Fruit fly (Drosophila melanogaster) whole organism, adult: Measurements from ENCODE around the gene Art6.

Experiments
- CG11617 ChIP-seq: fragments of 200-800 bp; sonication (Bioruptor generic); optimal IDR thresholded peaks from 2 replicates; lab custom pipeline; 2017; ENCODE audit warnings: mild to moderate bottlenecking, missing biosample characterization, missing genetic modification reagents, missing genetic modification characterization
- CG12768 ChIP-seq: fragments of 200-800 bp; sonication (Bioruptor generic); optimal IDR thresholded peaks from 2 replicates; lab custom pipeline; 2017; ENCODE audit warnings: missing biosample characterization, missing genetic modification characterization, mild to moderate bottlenecking, moderate library complexity, missing genetic modification reagents
- CG14711 ChIP-seq: fragments of 200-800 bp; sonication (Bioruptor generic); optimal IDR thresholded peaks from 2 replicates; lab custom pipeline; 2018; ENCODE audit warnings: missing biosample characterization, mild to moderate bottlenecking, missing genetic modification characterization, moderate library complexity
- CG1620 ChIP-seq: fragments of 200-800 bp; sonication (Bioruptor generic); optimal IDR thresholded peaks from 2 replicates; lab custom pipeline; 2016; ENCODE audit warnings: missing biosample characterization, missing genetic modification characterization
- CG33017 ChIP-seq: fragments of 200-800 bp; sonication (Bioruptor generic); optimal IDR thresholded peaks from 2 replicates; lab custom pipeline; 2018; ENCODE audit warnings: missing biosample characterization, mild to moderate bottlenecking, missing genetic modification characterization, moderate library complexity
- CG5204 ChIP-seq: fragments of 200-800 bp; sonication (Bioruptor generic); optimal IDR thresholded peaks from 2 replicates; lab custom pipeline; 2016; ENCODE audit warnings: missing biosample characterization, missing genetic modification characterization
- CG7045 ChIP-seq: fragments of 200-800 bp; sonication (Bioruptor generic); optimal IDR thresholded peaks from 2 replicates; lab custom pipeline; 2017; ENCODE audit warnings: missing biosample characterization, mild to moderate bottlenecking, missing genetic modification characterization
- CG7101 ChIP-seq: fragments of 200-800 bp; sonication (Bioruptor generic); optimal IDR thresholded peaks from 2 replicates; lab custom pipeline; 2018; ENCODE audit warnings: missing biosample characterization, mild to moderate bottlenecking, missing genetic modification characterization, moderate library complexity
- Clk ChIP-seq: fragments of 200-800 bp; sonication (Bioruptor generic); optimal IDR thresholded peaks from 2 replicates; lab custom pipeline; 2017; ENCODE audit warnings: missing biosample characterization, missing genetic modification characterization
- Crg-1 ChIP-seq: fragments of 200-800 bp; sonication (Bioruptor generic); optimal IDR thresholded peaks from 2 replicates; lab custom pipeline; 2016; ENCODE audit warnings: missing biosample characterization, missing genetic modification characterization
- Hr96 ChIP-seq: fragments of 200-800 bp; sonication (Bioruptor generic); optimal IDR thresholded peaks from 2 replicates; lab custom pipeline; 2016; ENCODE audit warnings: missing biosample characterization, missing genetic modification characterization
- Mnt ChIP-seq: fragments of 200-800 bp; sonication (Bioruptor generic); optimal IDR thresholded peaks from 2 replicates; lab custom pipeline; 2016; ENCODE audit warnings: missing biosample characterization, mild to moderate bottlenecking, missing genetic modification characterization
- bab1 ChIP-seq: fragments of 200-800 bp; sonication (Bioruptor generic); optimal IDR thresholded peaks from 3 replicates; lab custom pipeline; 2019; ENCODE audit warnings: missing biosample characterization, mild to moderate bottlenecking, missing genetic modification characterization, moderate library complexity
- cic ChIP-seq: fragments of 200-800 bp; sonication (Bioruptor generic); optimal IDR thresholded peaks from 2 replicates; lab custom pipeline; 2017; ENCODE audit warnings: missing biosample characterization, mild to moderate bottlenecking, missing genetic modification characterization, moderate library complexity
- cnc ChIP-seq, 2 experiments: fragments of >200 bp; optimal IDR thresholded peaks; 2 replicates each; lab custom pipeline; 2017
- kay ChIP-seq: fragments of 200-800 bp; sonication (Bioruptor generic); peaks from one replicate; lab custom pipeline; 2016; ENCODE audit warnings: missing biosample characterization, missing genetic modification characterization, borderline replicate concordance
- ovo ChIP-seq: fragments of 200-800 bp; sonication (Bioruptor generic); optimal IDR thresholded peaks from 2 replicates; lab custom pipeline; 2016; ENCODE audit warnings: missing biosample characterization, missing genetic modification characterization
- pad ChIP-seq: fragments of 200-800 bp; sonication (Bioruptor generic); optimal IDR thresholded peaks from 3 replicates; lab custom pipeline; 2017; ENCODE audit warnings: missing biosample characterization, missing genetic modification characterization, mild to moderate bottlenecking, moderate library complexity, missing genetic modification reagents
- tj ChIP-seq: fragments of 200-800 bp; sonication (Bioruptor generic); optimal IDR thresholded peaks from 3 replicates; lab custom pipeline; 2017; ENCODE audit warnings: missing biosample characterization, mild to moderate bottlenecking, missing genetic modification characterization, moderate library complexity
- toe ChIP-seq: fragments of 200-800 bp; sonication (Bioruptor generic); optimal IDR thresholded peaks from 2 replicates; lab custom pipeline; 2016; ENCODE audit warnings: missing biosample characterization, missing genetic modification characterization

Art6 gene

DNA sequence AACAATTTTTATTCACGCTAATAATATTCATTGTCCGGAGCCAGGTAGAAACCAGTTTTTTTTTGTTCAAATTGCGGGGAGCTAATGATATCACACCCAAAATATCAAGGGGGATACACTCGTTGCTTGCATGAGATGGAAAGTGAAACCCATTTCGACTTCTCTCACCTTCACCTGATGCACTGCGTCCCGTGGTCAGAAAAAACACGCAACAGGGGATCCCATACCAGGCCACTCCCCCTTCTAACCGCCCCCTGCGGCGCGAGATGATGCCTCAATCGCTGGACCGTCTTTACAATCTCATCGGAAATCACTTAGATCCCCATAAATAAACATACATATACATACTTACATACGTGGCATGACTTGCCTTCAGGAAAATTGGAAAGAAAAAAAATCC lies 32.0 kb downstream of the Art6 start:
- TF ChIP-seq CG12768 (GFP tag; lab: Kevin White, UChicago) = no peak
- no peak for TF ChIP-seq Hr96
- TF ChIP-seq Clk = no peak
- no peak for TF ChIP-seq Crg-1 (GFP tag; lab: Kevin White, UChicago)

DNA sequence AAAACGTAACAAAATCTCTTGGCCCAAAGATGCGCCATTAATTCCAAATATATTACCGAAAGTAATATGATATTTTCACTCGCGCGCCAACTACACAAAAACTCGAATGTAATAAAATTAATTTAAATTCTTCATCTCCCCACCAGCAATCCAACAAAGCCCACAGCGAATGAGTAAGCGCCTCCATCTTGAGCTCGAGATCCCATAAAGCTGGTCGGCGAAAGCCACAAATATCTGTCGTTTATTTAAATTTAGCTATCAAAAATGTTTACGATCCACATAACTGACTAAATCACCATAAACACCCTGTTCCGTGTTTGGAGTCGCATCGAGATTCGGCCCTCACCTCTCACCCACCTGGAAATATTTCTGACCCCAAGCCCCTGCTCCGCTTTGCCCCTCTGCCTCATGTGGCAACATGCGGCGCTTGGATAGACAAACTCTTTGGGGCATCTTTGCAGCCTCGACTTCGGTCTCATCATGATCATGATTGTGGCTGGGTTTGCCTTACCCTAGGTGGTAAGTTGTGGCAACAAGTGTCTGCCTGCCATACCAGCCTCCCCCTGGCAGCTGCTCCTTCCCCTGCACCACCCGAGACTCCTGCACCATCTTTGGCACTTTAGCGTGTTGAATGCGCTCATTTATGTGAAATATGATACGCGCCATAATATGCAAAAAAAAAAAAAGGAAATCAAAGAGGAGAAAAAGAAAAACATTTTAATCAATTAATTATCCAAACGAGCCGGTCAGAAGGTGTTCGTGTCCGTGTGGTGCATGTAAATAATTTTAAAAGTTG lies 33.4 kb downstream of the Art6 start:
- TF ChIP-seq bab1 (GFP tag; lab: Kevin White, UChicago) (no peak), cic (GFP tag; lab: Kevin White, UChicago) (no peak), pad (GFP tag; lab: Kevin White, UChicago) (no peak), CG12768 (GFP tag; lab: Kevin White, UChicago) (no peak), tj (no peak), CG7101 (tag; lab: Kevin White, UChicago) (no peak), Mnt (no peak), CG1620 (GFP tag; lab: Kevin White, UChicago) (no peak), Hr96 (no peak), CG33017 (no peak), toe (GFP tag; lab: Kevin White, UChicago) (no peak), ovo (GFP tag; lab: Kevin White, UChicago) (no peak), CG11617 (GFP tag; lab: Kevin White, UChicago) (no peak), CG5204 (GFP tag; lab: Kevin White, UChicago) (no peak), CG14711 (no peak)

DNA sequence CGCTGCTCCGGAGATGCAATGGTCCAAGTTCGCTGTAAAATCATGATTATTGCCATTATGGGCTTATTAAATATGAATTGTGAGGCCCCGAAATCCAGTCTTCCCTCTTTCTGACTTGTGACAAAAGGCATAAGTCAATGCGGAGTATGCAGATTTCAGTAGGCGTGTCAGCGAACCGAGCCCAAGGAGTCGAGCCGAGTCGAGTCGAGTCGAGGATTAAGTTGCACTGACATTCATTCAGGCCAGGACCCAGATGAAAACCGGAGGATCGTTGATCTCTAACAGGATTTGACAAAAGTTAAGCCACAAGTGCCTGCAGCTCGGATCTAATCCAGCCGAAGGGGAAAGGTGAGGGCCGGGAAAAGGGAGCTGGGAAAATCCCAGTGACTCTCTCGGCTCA lies 34.3 kb downstream of the Art6 start:
- no peak for TF ChIP-seq CG33017

DNA sequence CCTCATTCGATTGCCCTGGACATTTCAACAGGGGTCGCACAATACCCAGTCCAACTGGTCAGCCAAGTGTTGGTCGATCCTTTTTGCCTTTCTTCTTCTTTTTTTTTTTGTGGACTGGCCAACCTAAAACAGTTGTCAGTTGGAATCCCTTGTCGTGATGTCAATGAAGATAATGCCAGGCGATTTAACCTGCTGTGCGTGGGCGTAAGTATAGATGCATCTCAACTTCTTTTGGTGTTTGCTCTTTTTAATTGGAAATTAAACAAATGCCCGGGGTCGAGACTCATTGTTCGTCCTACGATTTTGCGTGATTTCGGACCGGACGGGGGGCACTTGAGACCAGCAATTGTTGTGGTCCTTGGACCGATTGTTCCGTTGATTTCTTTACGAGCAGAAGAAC lies 35.7 kb downstream of the Art6 start:
- TF ChIP-seq tj = no peak
- no peak for TF ChIP-seq toe (GFP tag; lab: Kevin White, UChicago)
- TF ChIP-seq cic (GFP tag; lab: Kevin White, UChicago) = no peak
- TF ChIP-seq CG12768 (GFP tag; lab: Kevin White, UChicago) = no peak
- no peak for TF ChIP-seq CG14711
- no peak for TF ChIP-seq CG11617 (GFP tag; lab: Kevin White, UChicago)
- no peak for TF ChIP-seq CG5204 (GFP tag; lab: Kevin White, UChicago)
- TF ChIP-seq Crg-1 (GFP tag; lab: Kevin White, UChicago) = no peak
- no peak for TF ChIP-seq bab1 (GFP tag; lab: Kevin White, UChicago)
- TF ChIP-seq CG1620 (GFP tag; lab: Kevin White, UChicago) = no peak
- no peak for TF ChIP-seq kay (GFP tag; lab: Kevin White, UChicago)
- no peak for TF ChIP-seq CG7045
- TF ChIP-seq Hr96 = no peak

DNA sequence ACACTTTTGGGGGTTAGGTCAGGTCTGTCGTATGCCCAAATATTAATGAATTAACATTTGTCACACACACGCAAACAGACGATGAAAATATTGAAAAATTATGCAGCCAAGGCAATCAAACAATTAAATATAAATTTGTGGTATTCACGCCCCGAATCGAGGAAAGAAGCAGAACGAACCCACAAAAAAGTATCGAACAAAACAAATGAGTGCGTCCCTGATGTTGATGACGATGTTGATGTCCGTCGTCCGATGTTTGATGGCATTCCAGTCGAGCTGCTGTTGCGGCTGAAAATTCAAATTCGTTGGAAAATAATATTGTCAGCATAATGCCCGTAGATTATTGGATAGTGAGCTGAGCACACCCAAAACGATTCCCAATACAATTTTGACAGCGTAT lies 36.5 kb downstream of the Art6 start:
- TF ChIP-seq tj (no peak), CG33017 (no peak), Mnt (no peak), CG7101 (tag; lab: Kevin White, UChicago) (no peak), bab1 (GFP tag; lab: Kevin White, UChicago) (no peak), toe (GFP tag; lab: Kevin White, UChicago) (no peak), Clk (no peak), kay (GFP tag; lab: Kevin White, UChicago) (no peak), CG12768 (GFP tag; lab: Kevin White, UChicago) (no peak), cnc (optimal IDR thresholded peaks at IDR 0.05; lab: Kevin White, UChicago) (no peak), CG11617 (GFP tag; lab: Kevin White, UChicago) (no peak), CG7045 (no peak), pad (GFP tag; lab: Kevin White, UChicago) (no peak), CG5204 (GFP tag; lab: Kevin White, UChicago) (no peak), CG1620 (GFP tag; lab: Kevin White, UChicago) (no peak), CG14711 (no peak), cic (GFP tag; lab: Kevin White, UChicago) (no peak)

DNA sequence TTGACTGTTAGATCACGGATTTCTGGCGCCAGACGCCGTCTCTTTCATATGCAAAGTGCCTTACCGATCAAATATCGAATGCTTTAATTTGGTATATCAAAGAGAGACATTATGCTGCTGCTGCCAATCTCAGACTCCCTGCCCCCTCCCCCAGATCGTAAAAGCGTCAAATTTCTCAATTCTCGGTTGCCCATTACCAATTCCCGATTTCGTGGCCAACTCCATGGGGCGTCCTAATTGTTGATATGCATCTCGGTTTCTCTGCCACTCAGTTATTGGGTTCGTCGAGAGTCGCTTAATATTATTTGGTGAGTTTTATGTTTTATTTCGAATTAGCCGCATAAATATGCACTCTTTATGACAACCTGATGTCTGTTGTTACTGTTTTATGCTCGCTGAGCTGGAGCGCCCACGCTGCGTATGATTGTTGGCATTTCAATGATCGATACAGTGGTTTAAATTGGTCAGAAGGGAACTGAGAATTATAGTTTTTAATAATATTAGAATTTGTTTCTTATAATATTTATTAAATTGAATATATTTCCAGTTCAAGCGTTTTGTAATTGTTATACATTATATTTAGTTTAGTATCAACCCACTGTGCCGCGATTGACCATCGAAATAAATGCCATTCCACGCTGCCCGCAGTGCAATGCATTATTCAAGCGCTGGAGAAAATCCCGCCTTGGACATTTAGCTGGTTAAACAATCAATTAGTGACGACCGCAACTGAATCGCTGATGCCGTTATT lies 38.1 kb downstream of the Art6 start:
- TF ChIP-seq CG33017 = no peak
- TF ChIP-seq CG11617 (GFP tag; lab: Kevin White, UChicago) = no peak
- no peak for TF ChIP-seq bab1 (GFP tag; lab: Kevin White, UChicago)
- no peak for TF ChIP-seq CG12768 (GFP tag; lab: Kevin White, UChicago)
- TF ChIP-seq Crg-1 (GFP tag; lab: Kevin White, UChicago) = no peak
- TF ChIP-seq kay (GFP tag; lab: Kevin White, UChicago) = no peak
- TF ChIP-seq tj = no peak
- no peak for TF ChIP-seq ovo (GFP tag; lab: Kevin White, UChicago)
- no peak for TF ChIP-seq cnc (optimal IDR thresholded peaks at IDR 0.05; lab: Kevin White, UChicago)
- no peak for TF ChIP-seq Clk
- TF ChIP-seq CG14711 = no peak
- no peak for TF ChIP-seq CG5204 (GFP tag; lab: Kevin White, UChicago)
- TF ChIP-seq cic (GFP tag; lab: Kevin White, UChicago) = no peak
- no peak for TF ChIP-seq pad (GFP tag; lab: Kevin White, UChicago)
- TF ChIP-seq toe (GFP tag; lab: Kevin White, UChicago) = no peak
- no peak for TF ChIP-seq Hr96
- no peak for TF ChIP-seq CG7045
- TF ChIP-seq CG7101 (tag; lab: Kevin White, UChicago) = no peak
